Worm (Caenorhabditis elegans) whole organism, L2 larva: ENCODE results near the gene T12D8.5.

ENCODE experiments used
- ama-1 ChIP-seq: fragments of 150-350 bp; optimal IDR thresholded peaks from 2 replicates; lab custom pipeline; 2018; ENCODE audit warnings: inconsistent platforms
- mdl-1 ChIP-seq, 2 experiments: fragments of 150-350 bp in 1 of 2; sonication (generic microtip) in 1 of 2; optimal IDR thresholded peaks; 2 replicates each; lab custom pipeline; 2017; ENCODE audit warnings: missing biosample characterization in 2 of 2, missing genetic modification characterization in 2 of 2
- nhr-237 ChIP-seq: fragments of 150-350 bp; optimal IDR thresholded peaks from 2 replicates; lab custom pipeline; 2014; ENCODE audit warnings: missing biosample characterization, missing genetic modification characterization
- snpc-4 ChIP-seq: fragments of 150-350 bp; optimal IDR thresholded peaks from 2 replicates; lab custom pipeline; 2014; ENCODE audit warnings: missing biosample characterization, missing genetic modification characterization
- unc-39 ChIP-seq: fragments of 150-350 bp; optimal IDR thresholded peaks from 2 replicates; lab custom pipeline; 2014; ENCODE audit warnings: missing biosample characterization, missing genetic modification characterization
- ztf-4 ChIP-seq: fragments of 150-350 bp; optimal IDR thresholded peaks from 2 replicates; lab custom pipeline; 2014; ENCODE audit warnings: missing biosample characterization, missing genetic modification characterization

DNA sequence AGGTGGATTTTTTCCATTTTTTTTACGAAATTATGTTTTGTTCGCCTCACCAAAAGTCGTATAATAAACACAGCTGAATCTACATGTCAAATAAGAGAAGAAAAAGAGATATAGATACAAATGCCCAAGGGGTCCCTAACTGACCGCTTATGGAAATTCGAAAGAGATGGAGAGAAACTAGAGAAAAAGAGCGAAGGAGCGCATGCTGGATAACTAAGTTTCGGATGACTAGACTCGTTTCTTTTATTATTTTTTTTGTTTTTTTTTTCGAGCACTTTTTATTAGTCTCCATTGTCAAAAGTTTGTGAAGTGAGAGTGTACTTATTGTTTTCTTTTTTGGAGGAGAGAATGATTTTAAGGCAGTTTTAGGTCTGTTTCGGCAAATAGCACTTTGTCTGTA lies 11.1 kb upstream of the T12D8.5 start:
- TF ChIP-seq snpc-4 (tag; lab: Kevin White, UChicago) (no peak), ama-1 (lab: Kevin White, UChicago) (no peak), mdl-1 (tag; optimal IDR thresholded peaks at IDR 0.05; lab: Kevin White, UChicago) (peak in 1 of 2 experiments; percentile 35), ztf-4 (no peak), unc-39 (no peak), nhr-237 (tag; lab: Kevin White, UChicago) (no peak)
